Fruit fly (Drosophila melanogaster): ENCODE results near the gene Aduk.

Aduk gene

DNA sequence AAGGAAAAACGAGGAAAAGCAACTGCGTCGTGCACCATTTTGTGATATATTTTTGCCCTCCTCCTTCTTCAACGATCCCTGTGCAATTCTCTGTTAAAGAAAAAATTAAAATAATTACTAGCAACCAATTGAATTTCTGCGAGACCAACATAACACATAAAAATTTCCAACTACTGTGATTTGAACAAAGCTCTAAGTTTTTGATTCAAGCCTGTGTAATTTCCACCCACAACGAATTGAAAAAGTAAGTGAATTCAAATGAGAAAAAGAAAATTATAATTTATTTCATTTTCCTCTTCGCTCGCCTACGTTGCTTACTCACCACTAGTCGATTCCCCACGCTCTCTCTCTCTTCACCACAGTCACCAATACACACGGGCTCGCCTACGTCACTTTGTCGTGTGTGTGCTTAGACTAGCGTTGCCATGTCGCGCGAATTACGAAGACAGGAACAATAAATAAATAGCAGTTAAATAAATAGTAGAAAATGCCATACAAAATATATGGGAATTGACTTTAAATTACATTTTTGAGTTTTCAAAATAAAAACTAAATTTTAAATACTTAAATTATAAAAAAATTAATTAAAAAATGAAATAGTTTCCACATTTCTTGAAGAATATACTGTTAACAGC lies 7.9 kb upstream of the Aduk start:
- TF ChIP-seq CG11723 (GFP tag; optimal IDR thresholded peaks at IDR 0.05), result peak; percentile 21
- TF ChIP-seq CG10654 (GFP tag; optimal IDR thresholded peaks at IDR 0.05), result peak; percentile 20
- peak; percentile 70 for TF ChIP-seq Hmr (GFP tag; optimal IDR thresholded peaks at IDR 0.05)
- TF ChIP-seq CG9609 (GFP tag; optimal IDR thresholded peaks at IDR 0.05), result no peak
- peak; percentile 70 for TF ChIP-seq tap (tag; optimal IDR thresholded peaks at IDR 0.05)
- TF ChIP-seq HLH3B (GFP tag; IDR thresholded peaks at IDR 0.05), result peak; percentile 20; the same call in 1 of the 2 replicates
- TF ChIP-seq bcd (GFP tag; optimal IDR thresholded peaks at IDR 0.05), result peak; percentile 39
- TF ChIP-seq CG7963 (GFP tag; IDR thresholded peaks at IDR 0.05; ENCODE audit: partially characterized antibody), result no peak
- no peak for TF ChIP-seq CG14441 (GFP tag; IDR thresholded peaks at IDR 0.05)
- TF ChIP-seq eve (GFP tag; optimal IDR thresholded peaks at IDR 0.05), result peak in 1 of 2 experiments; percentile 71
- TF ChIP-seq fd102C (GFP tag; optimal IDR thresholded peaks at IDR 0.05), result no peak
- peak; percentile 73 for TF ChIP-seq CG12391 (tag; optimal IDR thresholded peaks at IDR 0.05)
- TF ChIP-seq Spps (tag; optimal IDR thresholded peaks at IDR 0.05), result peak; percentile 0
- TF ChIP-seq CG6813 (GFP tag; optimal IDR thresholded peaks at IDR 0.05), result peak; percentile 60
- no peak for TF ChIP-seq NK7.1 (GFP tag; optimal IDR thresholded peaks at IDR 0.05)
- TF ChIP-seq Nf-YB (GFP tag; optimal IDR thresholded peaks at IDR 0.05), result peak; percentile 30
- TF ChIP-seq schlank (tag; optimal IDR thresholded peaks at IDR 0.05), result peak; percentile 39
- TF ChIP-seq CG3407 (GFP tag; optimal IDR thresholded peaks at IDR 0.05), result peak; percentile 30
- TF ChIP-seq tio (GFP tag; optimal IDR thresholded peaks at IDR 0.05), result peak; percentile 38
- TF ChIP-seq Pdp1 (GFP tag; optimal IDR thresholded peaks at IDR 0.05), result peak in 1 of 2 experiments; percentile 37
- peak; percentile 62 for TF ChIP-seq CG15696 (tag; optimal IDR thresholded peaks at IDR 0.05)
- TF ChIP-seq CTCF (GFP tag; optimal IDR thresholded peaks at IDR 0.05), result peak; percentile 40
- peak; percentile 8 for TF ChIP-seq CG33213 (GFP tag; optimal IDR thresholded peaks at IDR 0.05)
- TF ChIP-seq Dll (GFP tag; IDR thresholded peaks at IDR 0.05; ENCODE audit: partially characterized antibody), result no peak
- peak; percentile 33 for TF ChIP-seq CG10979 (tag; optimal IDR thresholded peaks at IDR 0.05)
- 0 out of 2 replicates have a peak, but pooled peaks have one; percentile 10 for TF ChIP-seq CG32767 (GFP tag; IDR thresholded peaks at IDR 0.05)
- TF ChIP-seq CG12219 (GFP tag; optimal IDR thresholded peaks at IDR 0.05), result peak; percentile 50
- TF ChIP-seq Sry-β (GFP tag; optimal IDR thresholded peaks at IDR 0.05), result peak; percentile 30
- peak; percentile 78 for TF ChIP-seq CG4707 (GFP tag; optimal IDR thresholded peaks at IDR 0.05)
- peak; percentile 31 for TF ChIP-seq CG10431 (GFP tag; optimal IDR thresholded peaks at IDR 0.05)
- peak; percentile 55 for TF ChIP-seq stwl (tag; optimal IDR thresholded peaks at IDR 0.05)
- peak; percentile 31 for TF ChIP-seq CG13775 (GFP tag; optimal IDR thresholded peaks at IDR 0.05)
- peak; percentile 23 for TF ChIP-seq sug (tag; optimal IDR thresholded peaks at IDR 0.05)
- TF ChIP-seq CG15514 (GFP tag; optimal IDR thresholded peaks at IDR 0.05), result peak; percentile 69
- peak; percentile 11; the same call in 1 of the 2 replicates for TF ChIP-seq CG9932 (GFP tag; IDR thresholded peaks at IDR 0.05)
- peak; percentile 19 for TF ChIP-seq Xbp1 (GFP tag; optimal IDR thresholded peaks at IDR 0.05)
- peak; percentile 39; the same call in 1 of the 2 replicates for TF ChIP-seq E2f2 (GFP tag; IDR thresholded peaks at IDR 0.05)
- TF ChIP-seq CG1647 (GFP tag; optimal IDR thresholded peaks at IDR 0.05), result no peak
- TF ChIP-seq Dbx (GFP tag; IDR thresholded peaks at IDR 0.05), result peak; percentile 6; the same call in 1 of the 3 replicates
- TF ChIP-seq sqz (GFP tag; optimal IDR thresholded peaks at IDR 0.05), result peak; percentile 68
- no peak for TF ChIP-seq Bdp1 (GFP tag; optimal IDR thresholded peaks at IDR 0.05)
- peak; percentile 68 for TF ChIP-seq ATbp (GFP tag; optimal IDR thresholded peaks at IDR 0.05)
- peak; percentile 10 for TF ChIP-seq Hand (GFP tag; optimal IDR thresholded peaks at IDR 0.05)
- peak in 1 of 2 experiments; percentile 44 for TF ChIP-seq Eip74EF (GFP tag; optimal IDR thresholded peaks at IDR 0.05)
- no peak for TF ChIP-seq hkb (optimal IDR thresholded peaks at IDR 0.05)
- peak; percentile 57; the same call in 1 of the 2 replicates for TF ChIP-seq hkb (GFP tag; IDR thresholded peaks at IDR 0.05)
- TF ChIP-seq CG7745 (tag; optimal IDR thresholded peaks at IDR 0.05), result peak; percentile 66
- no peak for TF ChIP-seq CG2129 (GFP tag; IDR thresholded peaks at IDR 0.05; ENCODE audit: partially characterized antibody)

Measured in whole organism, embryonic.